Fruit fly (Drosophila melanogaster): ENCODE measurements around the gene Npc2h.

The Npc2h gene

DNA sequence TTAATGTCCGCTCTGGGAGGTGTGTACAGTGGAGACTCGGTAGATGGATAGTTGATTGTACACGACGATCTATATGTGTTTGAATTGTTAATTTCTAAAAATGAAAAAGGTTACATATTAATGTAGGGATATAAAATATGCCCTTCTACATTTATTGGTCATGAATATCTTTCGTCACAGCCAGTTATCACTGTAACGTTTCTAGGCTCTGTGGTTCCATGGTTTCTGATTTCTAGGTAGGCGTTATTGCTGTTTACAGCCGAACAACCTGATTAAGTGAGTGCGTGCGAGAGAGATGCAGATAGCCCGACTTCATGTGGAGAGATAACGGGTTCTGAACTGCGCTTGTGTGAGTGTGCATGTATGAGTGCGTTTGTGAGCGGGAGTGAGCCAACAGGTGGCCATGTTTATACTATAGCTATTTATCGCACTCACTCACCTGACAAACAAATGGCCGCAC lies 35.6 kb upstream of the Npc2h start (continued):
- peak; percentile 90 for TF ChIP-seq NFAT (GFP tag; IDR thresholded peaks at IDR 0.05)
- TF ChIP-seq Rx (GFP tag; IDR thresholded peaks at IDR 0.05): peak; percentile 89
- TF ChIP-seq Meics (GFP tag; optimal IDR thresholded peaks at IDR 0.05): peak; percentile 87
- peak; percentile 95 for TF ChIP-seq CG9609 (GFP tag; optimal IDR thresholded peaks at IDR 0.05)
- peak; percentile 73 for TF ChIP-seq Deaf1 (tag; optimal IDR thresholded peaks at IDR 0.05)
- TF ChIP-seq CG8944 (GFP tag; optimal IDR thresholded peaks at IDR 0.05): peak; percentile 94
- TF ChIP-seq CG17359 (tag; optimal IDR thresholded peaks at IDR 0.05): peak; percentile 92
- TF ChIP-seq schlank (tag; optimal IDR thresholded peaks at IDR 0.05): peak; percentile 79
- TF ChIP-seq Poxn (GFP tag; IDR thresholded peaks at IDR 0.05): peak; percentile 80
- TF ChIP-seq Eip74EF (GFP tag; optimal IDR thresholded peaks at IDR 0.05): peak in 1 of 2 experiments; percentile 76
- TF ChIP-seq tap (tag; optimal IDR thresholded peaks at IDR 0.05): peak; percentile 93
- TF ChIP-seq CG7556 (GFP tag; optimal IDR thresholded peaks at IDR 0.05): peak; percentile 93
- peak; percentile 94 for TF ChIP-seq CG14710 (tag; optimal IDR thresholded peaks at IDR 0.05)
- peak; percentile 88 for TF ChIP-seq CG3281 (GFP tag; optimal IDR thresholded peaks at IDR 0.05)
- TF ChIP-seq HHEX (GFP tag; optimal IDR thresholded peaks at IDR 0.05): peak; percentile 89
- peak; percentile 75 for TF ChIP-seq CG12104 (GFP tag; optimal IDR thresholded peaks at IDR 0.05)
- peak; percentile 94 for TF ChIP-seq mam (GFP tag; optimal IDR thresholded peaks at IDR 0.05)
- peak; percentile 98 for TF ChIP-seq CG10321 (GFP tag; IDR thresholded peaks at IDR 0.05)
- no peak for TF ChIP-seq Dp (GFP tag; optimal IDR thresholded peaks at IDR 0.05)
- peak; percentile 70 for TF ChIP-seq Vsx1 (GFP tag; optimal IDR thresholded peaks at IDR 0.05)
- TF ChIP-seq CG14667 (GFP tag; IDR thresholded peaks at IDR 0.05): peak; percentile 95
- peak; percentile 97 for TF ChIP-seq CG7786 (GFP tag; optimal IDR thresholded peaks at IDR 0.05)
- peak; percentile 82 for TF ChIP-seq CG17612 (GFP tag; IDR thresholded peaks at IDR 0.05)
- peak; percentile 83 for TF ChIP-seq en (GFP tag; optimal IDR thresholded peaks at IDR 0.05)
- TF ChIP-seq CG1602 (GFP tag; optimal IDR thresholded peaks at IDR 0.05): peak; percentile 95
- peak; percentile 91 for TF ChIP-seq Ssrp (tag; optimal IDR thresholded peaks at IDR 0.05)
- peak; percentile 69 for TF ChIP-seq grn (GFP tag; optimal IDR thresholded peaks at IDR 0.05)
- peak; percentile 74 for TF ChIP-seq CG17802 (tag; optimal IDR thresholded peaks at IDR 0.05)
- peak; percentile 92 for TF ChIP-seq CG2199 (GFP tag; IDR thresholded peaks at IDR 0.05)
- TF ChIP-seq bigmax (GFP tag; optimal IDR thresholded peaks at IDR 0.05): peak; percentile 42
- peak; percentile 96 for TF ChIP-seq lilli (GFP tag; optimal IDR thresholded peaks at IDR 0.05)
- peak; percentile 80 for TF ChIP-seq CG14014 (GFP tag; IDR thresholded peaks at IDR 0.05)
- peak; percentile 95 for TF ChIP-seq CG13424 (tag; optimal IDR thresholded peaks at IDR 0.05)
- TF ChIP-seq esg (GFP tag; conservative IDR thresholded peaks at IDR 0.05): peak; percentile 76
- TF ChIP-seq CG3726 (GFP tag; IDR thresholded peaks at IDR 0.05): peak; percentile 89
- TF ChIP-seq sd (tag; optimal IDR thresholded peaks at IDR 0.05): peak; percentile 49
- TF ChIP-seq D19B (GFP tag; optimal IDR thresholded peaks at IDR 0.05): peak; percentile 76
- peak; percentile 36 for TF ChIP-seq CG7928 (GFP tag; optimal IDR thresholded peaks at IDR 0.05)
- TF ChIP-seq scrt (GFP tag; optimal IDR thresholded peaks at IDR 0.05): peak; percentile 84
- peak; percentile 96 for TF ChIP-seq ranshi (GFP tag; IDR thresholded peaks at IDR 0.05)
- TF ChIP-seq gsb (GFP tag; IDR thresholded peaks at IDR 0.05): peak; percentile 91
- peak; percentile 73 for TF ChIP-seq CG7987 (GFP tag; optimal IDR thresholded peaks at IDR 0.05)
- TF ChIP-seq CG15479 (GFP tag; optimal IDR thresholded peaks at IDR 0.05): peak; percentile 86
- peak; percentile 82 for TF ChIP-seq CG3163 (GFP tag; optimal IDR thresholded peaks at IDR 0.05)
- no peak for TF ChIP-seq inv (GFP tag; IDR thresholded peaks at IDR 0.05; ENCODE audit: partially characterized antibody)
- TF ChIP-seq MBD-R2 (GFP tag; IDR thresholded peaks at IDR 0.05): peak; percentile 88; the same call in 1 of the 2 replicates
- TF ChIP-seq CG10462 (GFP tag; optimal IDR thresholded peaks at IDR 0.05): peak; percentile 87
- TF ChIP-seq Hmx (GFP tag; optimal IDR thresholded peaks at IDR 0.05): no peak
- peak; percentile 84 for TF ChIP-seq CG4282 (GFP tag; optimal IDR thresholded peaks at IDR 0.05)
- TF ChIP-seq sima (GFP tag; optimal IDR thresholded peaks at IDR 0.05): peak; percentile 68
- TF ChIP-seq gcm2 (GFP tag; optimal IDR thresholded peaks at IDR 0.05): peak; percentile 76

All from whole organism, embryonic.